Fruit fly (Drosophila melanogaster): Measurements from ENCODE around the gene LKRSDH.

Gene LKRSDH

DNA sequence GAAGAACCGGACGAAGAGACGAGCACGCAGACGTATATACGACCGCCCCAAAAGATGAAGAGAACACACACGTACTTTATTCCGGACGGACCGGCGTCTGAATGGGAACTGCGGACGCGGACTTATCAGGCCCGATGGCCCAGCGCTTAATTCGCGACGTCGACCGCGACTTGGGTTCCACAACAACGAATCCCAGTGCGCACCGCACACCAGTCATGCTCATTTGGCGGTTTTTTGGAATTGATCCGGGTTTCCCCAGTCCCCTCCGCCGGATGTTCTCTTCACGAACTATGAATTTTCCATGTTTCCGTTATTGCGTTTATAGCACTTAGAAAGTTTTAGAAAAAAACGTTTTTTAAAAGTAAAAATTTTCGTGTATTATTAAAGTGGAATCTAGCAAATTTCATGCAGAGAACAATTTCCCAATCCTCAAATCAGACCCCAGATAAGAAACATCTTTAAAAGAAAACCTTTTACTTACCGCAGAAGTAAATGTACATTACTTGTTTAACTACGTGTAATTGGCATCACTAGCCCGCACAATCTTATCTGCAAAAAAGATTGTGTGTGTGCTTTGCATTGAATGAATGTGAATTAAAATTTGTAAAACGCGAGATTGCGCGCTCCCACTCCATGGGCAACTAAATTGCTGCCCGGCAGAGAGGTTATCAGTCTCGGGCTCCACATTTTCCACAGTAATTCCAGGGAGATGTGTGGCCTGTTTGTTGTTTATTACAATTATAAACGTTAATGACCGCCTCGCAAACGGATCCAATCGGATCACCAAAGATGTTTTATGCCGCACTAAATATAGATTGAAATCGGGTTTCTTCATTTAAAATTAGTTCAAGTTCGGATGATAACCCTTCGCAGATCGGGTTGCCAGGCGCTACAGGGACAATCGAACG lies 5.1 kb downstream of the LKRSDH start, which contains the start of gene CG7149 (continued):
- TF ChIP-seq Atf-2 (GFP tag; optimal IDR thresholded peaks at IDR 0.05): peak; percentile 16
- peak; percentile 84 for TF ChIP-seq row (GFP tag; IDR thresholded peaks at IDR 0.05)
- no peak for TF ChIP-seq ssp (GFP tag; IDR thresholded peaks at IDR 0.05)
- TF ChIP-seq fd96Cb (tag; optimal IDR thresholded peaks at IDR 0.05): no peak
- TF ChIP-seq CG2116 (GFP tag; optimal IDR thresholded peaks at IDR 0.05): peak; percentile 2
- no peak for TF ChIP-seq pum (GFP tag; optimal IDR thresholded peaks at IDR 0.05)
- no peak for TF ChIP-seq BEAF-32 (GFP tag; optimal IDR thresholded peaks at IDR 0.05)
- TF ChIP-seq fru (optimal IDR thresholded peaks at IDR 0.05): no peak
- TF ChIP-seq Atf6 (GFP tag; IDR thresholded peaks at IDR 0.05): peak; percentile 52
- TF ChIP-seq lab (GFP tag; optimal IDR thresholded peaks at IDR 0.05): peak; percentile 46
- no peak for TF ChIP-seq Ets97D (GFP tag; optimal IDR thresholded peaks at IDR 0.05)
- no peak for TF ChIP-seq vnd (GFP tag; IDR thresholded peaks at IDR 0.05; ENCODE audit: partially characterized antibody)
- TF ChIP-seq bsh (GFP tag; optimal IDR thresholded peaks at IDR 0.05): no peak
- TF ChIP-seq CG3407 (GFP tag; optimal IDR thresholded peaks at IDR 0.05): no peak
- no peak for TF ChIP-seq dm (GFP tag; optimal IDR thresholded peaks at IDR 0.05)
- peak; percentile 20 for TF ChIP-seq CG13424 (tag; optimal IDR thresholded peaks at IDR 0.05)
- TF ChIP-seq CG14441 (GFP tag; IDR thresholded peaks at IDR 0.05): no peak
- no peak for TF ChIP-seq Opbp (GFP tag; IDR thresholded peaks at IDR 0.05; ENCODE audit: partially characterized antibody)
- TF ChIP-seq CG34422 (GFP tag; IDR thresholded peaks at IDR 0.05): peak; percentile 56; the same call in 2 of the 3 replicates
- TF ChIP-seq ap (GFP tag; IDR thresholded peaks at IDR 0.05): no peak
- no peak for TF ChIP-seq CG15601 (tag; optimal IDR thresholded peaks at IDR 0.05)
- TF ChIP-seq CG10959 (GFP tag; IDR thresholded peaks at IDR 0.05): no peak
- no peak for TF ChIP-seq Antp (GFP tag; optimal IDR thresholded peaks at IDR 0.05)
- no peak for TF ChIP-seq ewg (GFP tag; optimal IDR thresholded peaks at IDR 0.05)
- TF ChIP-seq CG11456 (GFP tag; IDR thresholded peaks at IDR 0.05): no peak
- no peak for TF ChIP-seq kah (GFP tag; optimal IDR thresholded peaks at IDR 0.05)
- TF ChIP-seq CG17802 (tag; optimal IDR thresholded peaks at IDR 0.05): no peak
- peak; percentile 57 for TF ChIP-seq cwo (GFP tag; optimal IDR thresholded peaks at IDR 0.05)
- peak; percentile 23 for TF ChIP-seq Fer1 (GFP tag; optimal IDR thresholded peaks at IDR 0.05)
- 0 out of 2 replicates have a peak, but pooled peaks have one; percentile 4 for TF ChIP-seq Awh (GFP tag; IDR thresholded peaks at IDR 0.05)
- no peak for TF ChIP-seq caup (GFP tag; optimal IDR thresholded peaks at IDR 0.05; ENCODE audit: severe bottlenecking)
- TF ChIP-seq chinmo (GFP tag; IDR thresholded peaks at IDR 0.05; ENCODE audit: partially characterized antibody): peak; percentile 92; the same call in 3 of the 4 replicates
- no peak for TF ChIP-seq bowl (GFP tag; IDR thresholded peaks at IDR 0.05)
- TF ChIP-seq CG4854 (GFP tag; optimal IDR thresholded peaks at IDR 0.05): no peak
- no peak for TF ChIP-seq Camta (GFP tag; optimal IDR thresholded peaks at IDR 0.05)
- no peak for TF ChIP-seq trem (tag; optimal IDR thresholded peaks at IDR 0.05)
- TF ChIP-seq CG2129 (GFP tag; IDR thresholded peaks at IDR 0.05; ENCODE audit: partially characterized antibody): no peak
- TF ChIP-seq schlank (tag; optimal IDR thresholded peaks at IDR 0.05): no peak
- peak; percentile 5 for TF ChIP-seq HLH54F (GFP tag; optimal IDR thresholded peaks at IDR 0.05)
- no peak for TF ChIP-seq ash1 (GFP tag; optimal IDR thresholded peaks at IDR 0.05)
- TF ChIP-seq tgo (GFP tag; IDR thresholded peaks at IDR 0.05): peak; percentile 13; the same call in 1 of the 3 replicates
- TF ChIP-seq CG10979 (tag; optimal IDR thresholded peaks at IDR 0.05): no peak
- TF ChIP-seq br (optimal IDR thresholded peaks at IDR 0.05): no peak
- no peak for TF ChIP-seq CG5953 (GFP tag; IDR thresholded peaks at IDR 0.05)
- TF ChIP-seq Hmr (GFP tag; optimal IDR thresholded peaks at IDR 0.05): peak; percentile 30
- TF ChIP-seq CG32772 (GFP tag; IDR thresholded peaks at IDR 0.05): no peak
- no peak for TF ChIP-seq ranshi (GFP tag; IDR thresholded peaks at IDR 0.05)
- TF ChIP-seq slp2 (GFP tag; optimal IDR thresholded peaks at IDR 0.05): no peak
- peak; percentile 35 for TF ChIP-seq CoRest (tag; optimal IDR thresholded peaks at IDR 0.05)
